Worm (Caenorhabditis elegans) whole organism, L3 larva: ENCODE measurements around the gene T28D6.6.

Source experiments
- aly-2 ChIP-seq: fragments of 150-350 bp; optimal IDR thresholded peaks from 2 replicates; lab custom pipeline; 2014; ENCODE audit warnings: missing biosample characterization, missing genetic modification characterization
- ceh-16 ChIP-seq: sonication (generic microtip); optimal IDR thresholded peaks from 2 replicates; lab custom pipeline; 2017; ENCODE audit warnings: missing biosample characterization, missing genetic modification characterization
- fos-1 ChIP-seq: fragments of 150-350 bp; optimal IDR thresholded peaks from 2 replicates; lab custom pipeline; 2014; ENCODE audit warnings: missing biosample characterization, missing genetic modification characterization
- nfya-1 ChIP-seq: sonication (generic microtip); optimal IDR thresholded peaks from 2 replicates; lab custom pipeline; 2017; ENCODE audit warnings: missing genetic modification characterization, mild to moderate bottlenecking, missing compliant biosample characterization, antibody characterized with exemption, moderate library complexity; ENCODE audit not compliant: insufficient read depth
- nhr-28 ChIP-seq: fragments of 150-350 bp; optimal IDR thresholded peaks from 2 replicates; lab custom pipeline; 2014; ENCODE audit warnings: missing biosample characterization, missing genetic modification characterization

DNA sequence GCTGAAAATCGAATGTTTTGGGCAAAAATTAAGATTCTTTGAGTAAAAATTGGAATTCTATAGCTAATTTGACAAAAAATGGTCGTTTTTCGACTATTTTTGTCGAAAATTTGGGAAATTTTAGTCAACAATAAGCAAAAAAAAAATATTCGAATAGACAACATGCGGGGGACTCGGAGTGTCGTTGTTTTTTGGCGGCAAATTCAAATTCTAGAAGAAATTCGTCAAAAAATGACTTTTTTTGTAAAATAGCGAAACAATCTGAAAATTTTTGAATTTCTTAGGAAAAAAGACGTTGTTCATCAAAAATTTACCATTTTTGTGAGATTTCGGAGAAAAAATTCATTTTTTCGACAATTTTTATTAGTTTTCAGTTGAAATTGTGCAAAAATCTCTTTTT, 59.3 kb downstream of the T28D6.6 start:
- no peak for TF ChIP-seq fos-1 (tag; lab: Kevin White, UChicago)
- TF ChIP-seq nhr-28 (tag; lab: Kevin White, UChicago) = no peak
- TF ChIP-seq ceh-16 (tag; lab: Kevin White, UChicago) = no peak
- TF ChIP-seq nfya-1 (tag; lab: Kevin White, UChicago) = no peak
- no peak for TF ChIP-seq aly-2 (tag; lab: Kevin White, UChicago)
